Worm (Caenorhabditis elegans) whole organism, dauer: ENCODE measurements around the gene Y37D8A.26.

Experiments
- unc-62 ChIP-seq: sonication (generic microtip); optimal IDR thresholded peaks from 2 replicates; lab custom pipeline; 2017; ENCODE audit warnings: missing biosample characterization, missing genetic modification reagents, missing genetic modification characterization

The Y37D8A.26 gene

DNA sequence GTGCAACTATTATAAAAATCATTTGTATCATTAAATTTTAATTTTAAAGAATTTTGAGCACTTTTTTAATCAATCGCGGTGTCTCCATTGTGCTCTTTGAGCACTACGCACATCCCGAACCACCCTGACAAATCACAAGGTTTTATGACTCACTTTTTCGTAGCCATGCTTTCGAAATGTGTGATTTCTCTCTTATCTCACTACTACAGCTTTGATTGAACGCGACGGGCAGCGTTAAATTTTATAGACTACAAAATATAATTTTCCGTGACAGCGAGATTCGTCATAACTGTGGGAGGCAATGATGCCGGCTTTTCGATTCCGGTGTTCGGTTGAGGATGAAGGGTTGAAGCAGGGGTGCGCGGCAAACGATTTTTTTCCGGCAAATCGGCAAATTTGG, 6.8 kb downstream of the Y37D8A.26 start:
- no peak for TF ChIP-seq unc-62 (GFP tag; lab: Kevin White, UChicago)

DNA sequence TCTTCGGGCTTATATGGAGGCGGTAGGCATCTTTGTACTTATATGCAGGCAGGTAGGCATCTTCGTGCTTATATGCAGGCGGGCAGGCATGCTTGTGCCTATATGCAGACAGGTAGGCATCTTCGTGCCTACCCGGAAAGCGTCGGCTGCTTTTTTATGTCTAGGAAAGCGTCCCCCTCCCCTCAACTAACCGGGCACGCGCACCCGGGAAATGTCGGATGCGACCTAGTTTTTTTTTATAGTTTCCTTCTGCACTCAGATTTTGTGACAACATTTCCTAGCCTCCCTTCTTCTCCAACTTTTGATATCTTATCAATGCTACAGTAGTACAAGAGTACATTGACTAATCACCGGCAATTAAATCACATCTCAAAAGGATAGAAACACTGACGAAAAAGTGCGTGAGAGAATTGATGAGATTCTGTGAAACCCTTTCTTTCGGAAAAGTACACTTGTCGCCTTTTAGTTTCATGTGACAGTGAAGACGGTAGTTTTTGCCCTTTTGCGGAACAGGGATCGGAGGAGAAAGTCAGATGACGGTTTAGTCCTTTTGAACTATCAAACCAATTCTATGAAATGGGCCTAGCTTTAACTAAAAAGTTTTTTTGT, 7.4 kb downstream of the Y37D8A.26 start:
- TF ChIP-seq unc-62 (GFP tag; lab: Kevin White, UChicago): no peak

DNA sequence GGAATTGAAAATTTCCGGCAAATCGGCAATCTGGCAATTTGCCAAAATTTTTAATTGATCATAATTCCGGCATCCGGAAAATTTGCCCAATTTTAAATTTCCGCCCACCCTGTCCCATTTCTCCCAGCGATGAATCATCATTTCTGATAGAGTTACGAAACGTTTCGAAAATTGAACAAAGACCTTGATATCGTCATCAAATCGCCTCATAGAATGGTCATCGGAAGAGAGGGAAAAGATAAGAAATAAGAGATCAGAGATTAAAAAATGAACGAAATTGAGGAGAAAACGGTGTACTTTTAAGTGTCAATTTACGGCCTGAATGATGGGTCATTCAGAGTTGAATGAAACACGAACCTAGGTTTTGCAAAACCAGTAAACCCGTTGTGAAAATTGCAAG, 8.9 kb downstream of the Y37D8A.26 start:
- TF ChIP-seq unc-62 (GFP tag; lab: Kevin White, UChicago): no peak

DNA sequence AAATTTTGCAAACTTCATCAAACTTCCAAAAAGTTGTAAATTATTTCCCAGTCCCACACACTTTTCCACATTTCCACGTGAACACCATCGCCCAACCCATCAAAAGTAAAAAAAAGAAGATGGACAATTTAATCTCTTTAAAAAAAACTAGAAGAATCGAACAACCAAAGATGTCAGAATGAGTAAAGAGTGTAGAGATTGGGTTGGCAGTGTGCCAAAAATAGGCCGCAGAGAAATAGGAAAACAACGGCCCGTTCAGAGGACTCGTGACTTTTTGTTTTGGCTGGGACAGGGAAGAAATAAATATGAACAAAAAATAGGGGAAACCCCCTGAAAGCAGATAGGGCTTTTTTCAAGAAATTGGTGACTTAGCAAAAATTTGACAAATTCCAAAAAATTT, 13.7 kb downstream of the Y37D8A.26 start:
- no peak for TF ChIP-seq unc-62 (GFP tag; lab: Kevin White, UChicago)

DNA sequence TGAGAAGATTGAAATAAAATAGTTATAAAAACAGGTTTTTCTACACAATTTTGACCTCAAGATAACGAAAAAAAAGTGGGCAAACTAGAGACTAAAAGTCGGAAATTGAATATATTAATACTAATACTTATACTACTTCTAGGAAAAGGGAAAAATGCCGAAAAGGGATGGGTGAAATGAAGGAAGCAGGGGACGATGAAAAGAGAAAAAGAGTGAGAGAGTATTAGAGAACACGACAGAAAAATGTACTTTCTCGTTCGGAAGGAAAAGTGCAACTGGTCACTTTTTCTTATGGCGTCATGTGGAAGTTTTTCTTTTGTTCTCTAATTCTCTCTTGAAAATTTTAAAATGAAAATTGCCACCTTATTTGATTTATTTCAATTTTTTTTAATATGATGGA, 15.2 kb downstream of the Y37D8A.26 start:
- no peak for TF ChIP-seq unc-62 (GFP tag; lab: Kevin White, UChicago)

DNA sequence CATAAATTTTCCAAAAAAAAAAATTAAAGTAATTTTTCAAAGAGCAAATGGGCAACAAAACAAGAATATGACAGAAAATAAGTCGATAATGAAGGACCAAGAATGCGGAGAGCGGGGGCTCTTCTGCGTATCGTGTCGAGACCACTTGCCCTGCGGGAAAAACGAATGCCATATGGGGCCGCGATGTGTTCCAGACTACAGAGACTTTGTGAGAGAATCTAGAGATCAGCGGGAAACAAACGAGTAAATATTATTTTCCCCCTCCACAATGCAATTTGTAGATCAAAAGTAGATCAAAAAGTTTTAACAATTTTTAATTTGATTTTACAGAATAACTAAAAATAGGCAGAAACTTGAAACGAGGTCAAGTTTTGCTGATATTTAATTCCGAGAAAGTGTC, 16.3 kb downstream of the Y37D8A.26 start:
- TF ChIP-seq unc-62 (GFP tag; lab: Kevin White, UChicago): no peak

DNA sequence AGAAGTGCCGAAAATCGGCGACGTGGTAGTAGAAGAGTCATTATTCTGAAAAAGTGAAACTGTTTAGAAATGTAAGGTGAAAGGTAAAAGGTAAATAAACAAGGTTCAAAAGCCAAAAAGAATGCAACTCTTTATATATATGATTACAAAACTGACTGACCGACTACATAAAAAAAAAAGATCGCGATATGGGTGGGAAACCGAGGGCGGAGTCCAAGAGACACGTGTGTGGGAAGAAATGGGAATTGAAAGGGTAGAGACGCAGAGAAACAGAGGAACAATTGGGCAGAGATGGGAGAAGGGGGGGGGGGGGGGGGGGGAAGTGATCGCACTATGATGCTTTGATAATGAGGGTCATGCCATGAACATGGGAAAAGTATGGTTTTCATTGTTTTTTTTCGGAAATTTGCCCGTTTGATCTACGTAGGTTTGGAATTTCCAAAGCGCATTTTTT, 17.6 kb downstream of the Y37D8A.26 start, which contains the start of gene Y37D8A.4:
Gene Y37D8A.4, minus strand, starts transcription at position 51 of the 454 bp plus-strand sequence.
- no peak for TF ChIP-seq unc-62 (GFP tag; lab: Kevin White, UChicago)

DNA sequence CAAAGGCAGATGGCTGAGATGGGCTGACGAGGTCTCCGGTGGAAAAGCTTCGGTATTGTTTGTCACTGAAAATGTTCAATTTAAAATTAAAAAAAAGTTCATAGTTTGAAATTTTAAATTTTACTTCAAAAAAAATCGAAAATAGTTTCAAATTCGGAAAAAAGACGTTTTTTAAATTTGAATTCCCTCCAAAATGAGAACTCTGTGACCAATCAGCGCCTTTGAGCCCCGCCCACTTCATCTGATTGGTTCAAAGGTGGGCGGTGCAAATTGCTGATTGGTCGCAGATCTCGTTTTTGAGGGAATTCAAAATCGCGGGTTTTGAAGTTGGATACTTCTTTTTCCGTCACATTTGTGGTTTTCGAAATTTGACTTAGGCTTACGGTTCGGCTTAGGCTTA, 18.2 kb downstream of the Y37D8A.26 start:
- TF ChIP-seq unc-62 (GFP tag; lab: Kevin White, UChicago): no peak

DNA sequence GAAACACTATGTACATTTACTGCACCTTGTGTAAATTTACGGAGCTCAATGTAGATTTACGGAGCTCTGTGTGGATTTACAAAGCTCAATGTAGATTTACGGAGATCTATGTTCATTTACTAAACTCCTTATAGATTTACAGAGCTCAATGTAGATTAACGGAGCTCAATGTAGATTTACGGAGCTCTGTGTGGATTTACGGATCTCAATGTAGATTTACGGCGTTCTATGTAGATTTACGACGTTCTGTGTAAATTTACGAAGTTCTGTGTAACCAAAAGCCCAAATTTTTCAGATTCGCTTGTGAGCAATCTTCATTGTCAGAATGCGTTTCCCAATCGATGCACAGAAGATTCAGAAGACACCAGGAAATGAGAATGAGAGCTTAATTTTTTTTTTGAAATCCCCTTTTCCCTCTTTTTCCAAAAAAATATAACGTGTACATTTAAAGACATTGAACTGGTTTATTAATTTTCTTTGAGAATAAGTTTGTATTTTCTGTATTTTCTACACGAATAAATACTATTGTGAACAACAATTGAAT, 19.7 kb downstream of the Y37D8A.26 start:
- TF ChIP-seq unc-62 (GFP tag; lab: Kevin White, UChicago): no peak

DNA sequence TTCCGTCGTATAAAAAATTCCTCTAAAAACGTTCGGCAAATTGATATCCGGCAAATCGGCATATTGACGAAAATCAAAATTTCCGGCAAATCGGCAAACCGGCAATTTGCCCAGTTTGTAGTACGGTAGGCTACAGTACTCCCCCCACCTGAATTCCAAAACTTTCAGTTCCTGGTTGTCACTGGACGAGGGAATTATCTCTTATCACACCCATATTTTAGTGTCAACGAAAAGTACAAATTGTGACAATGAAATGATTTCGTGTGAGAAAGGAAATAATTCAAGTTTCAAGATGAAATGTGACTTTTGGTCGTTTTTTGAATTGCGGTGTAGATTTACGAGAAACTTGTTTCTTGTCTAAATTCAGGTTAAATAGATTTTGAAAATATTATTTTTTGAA, 23.4 kb downstream of the Y37D8A.26 start:
- TF ChIP-seq unc-62 (GFP tag; lab: Kevin White, UChicago): no peak

DNA sequence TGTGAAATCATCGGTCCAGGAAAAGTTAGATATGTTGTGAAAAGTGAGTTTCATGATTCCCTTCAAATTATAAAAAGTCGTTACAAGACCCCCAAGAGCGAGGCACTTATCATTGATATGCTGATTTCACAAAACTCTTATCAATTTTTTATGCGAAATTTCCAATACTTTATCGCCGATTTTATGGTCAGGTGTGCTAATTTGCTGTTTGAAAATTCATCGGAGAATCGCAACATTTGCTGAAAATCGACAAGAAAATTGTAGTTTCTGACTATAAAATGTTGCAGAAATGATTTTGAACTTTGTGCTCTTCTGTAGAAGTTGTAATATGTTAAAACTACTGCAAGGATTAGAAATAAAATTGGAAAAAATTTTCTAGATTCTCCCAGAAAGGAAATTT, 24.8 kb downstream of the Y37D8A.26 start:
- TF ChIP-seq unc-62 (GFP tag; lab: Kevin White, UChicago): no peak

DNA sequence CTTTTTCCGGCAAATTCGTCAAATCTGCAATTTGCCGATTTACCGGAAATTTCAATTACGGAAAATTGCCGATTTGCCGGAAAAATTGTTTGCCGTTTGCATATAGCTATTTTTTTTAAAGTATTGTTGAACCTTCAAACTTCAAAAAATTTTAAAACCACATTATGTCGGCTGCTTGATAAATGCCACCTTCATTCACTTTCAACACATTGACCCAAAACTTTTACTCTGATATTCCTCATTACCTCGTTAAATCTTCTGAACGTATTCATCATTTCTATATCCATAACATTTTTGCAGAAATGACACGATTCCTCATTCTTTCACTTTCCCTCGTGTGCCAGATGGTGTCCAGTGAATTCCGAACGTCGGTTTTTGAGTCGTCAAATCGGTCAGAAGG, 27.5 kb downstream of the Y37D8A.26 start, which contains the start of gene Y37D8A.3:
Gene Y37D8A.3, plus strand, starts transcription at position 301 of the 400 bp plus-strand sequence.
- TF ChIP-seq unc-62 (GFP tag; lab: Kevin White, UChicago): no peak

DNA sequence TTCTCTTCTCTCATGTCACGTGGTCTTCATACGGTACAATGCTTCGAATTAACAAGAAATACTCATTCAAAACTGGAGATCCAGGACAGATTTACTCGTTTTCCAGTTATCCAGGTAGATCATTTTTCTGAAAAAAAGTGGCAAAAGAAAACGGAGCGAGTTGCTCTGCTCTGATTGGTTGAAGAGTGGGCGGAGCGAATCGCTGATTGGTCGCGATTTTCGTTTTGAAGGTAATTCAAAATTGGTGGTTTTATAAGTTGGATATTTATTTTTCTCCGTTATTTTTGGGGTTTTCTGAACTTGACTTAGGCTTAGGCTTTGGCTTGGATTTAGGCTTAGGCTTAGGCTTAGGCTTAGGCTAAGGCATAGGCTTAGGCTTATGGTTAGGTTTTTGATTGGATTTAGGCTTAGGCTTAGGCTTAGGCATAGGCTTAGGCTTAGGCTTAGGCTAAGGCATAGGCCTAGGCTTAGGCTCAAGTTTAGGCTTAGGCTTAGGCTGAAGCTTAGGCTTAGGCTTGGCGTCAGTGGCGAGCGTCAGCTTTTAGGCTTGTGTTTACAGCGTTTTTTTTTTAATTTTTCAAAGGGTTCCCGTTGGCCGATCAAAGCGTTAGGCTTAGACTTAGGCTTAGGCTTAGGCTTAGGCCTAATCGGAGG, 33.8 kb downstream of the Y37D8A.26 start:
- no peak for TF ChIP-seq unc-62 (GFP tag; lab: Kevin White, UChicago)

DNA sequence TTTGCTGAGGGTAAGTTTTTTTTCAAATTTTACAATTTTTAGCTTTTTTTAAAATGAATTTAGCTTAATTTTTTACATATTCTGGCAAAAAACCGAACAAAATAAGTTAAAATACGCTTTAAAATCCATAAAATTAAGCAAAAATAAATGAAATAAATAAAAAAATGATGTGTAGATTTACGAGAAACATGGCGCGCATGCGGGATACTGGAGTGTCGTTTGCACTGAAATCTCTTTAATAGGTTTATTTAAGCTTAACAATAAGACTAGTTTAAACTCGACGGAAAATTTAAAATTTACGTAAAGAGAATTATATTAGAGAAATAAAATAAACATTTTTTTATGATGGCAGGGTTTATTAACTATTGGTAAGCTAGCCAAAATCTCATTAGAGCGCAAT, 35.2 kb downstream of the Y37D8A.26 start:
- no peak for TF ChIP-seq unc-62 (GFP tag; lab: Kevin White, UChicago)

DNA sequence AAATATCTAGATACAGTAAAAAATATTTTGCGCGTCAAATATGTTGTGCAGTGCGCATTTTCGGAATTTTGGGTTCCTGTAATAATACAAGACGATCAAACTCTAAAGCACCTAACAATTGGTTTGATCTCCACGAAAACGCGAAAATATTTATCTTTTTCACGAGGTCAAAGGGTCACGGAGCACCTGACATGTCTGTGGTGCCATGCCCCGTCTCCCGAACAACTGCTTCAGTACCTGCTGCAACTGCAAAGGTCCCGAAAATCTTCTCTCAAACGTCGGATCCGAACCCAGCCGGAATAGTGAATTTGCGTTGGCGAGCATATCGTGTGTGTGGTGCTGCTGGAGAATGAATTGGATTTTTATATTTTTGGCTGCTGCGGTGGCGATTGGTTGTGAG, 36.6 kb downstream of the Y37D8A.26 start, which contains the start of the genes Y37D8A.2 and Y37D8A.25:
Gene Y37D8A.2, plus strand, starts transcription at position 285 of the 400 bp plus-strand sequence.
Gene Y37D8A.25, minus strand, starts transcription at position 345 of the 400 bp plus-strand sequence.
- TF ChIP-seq unc-62 (GFP tag; lab: Kevin White, UChicago): no peak

DNA sequence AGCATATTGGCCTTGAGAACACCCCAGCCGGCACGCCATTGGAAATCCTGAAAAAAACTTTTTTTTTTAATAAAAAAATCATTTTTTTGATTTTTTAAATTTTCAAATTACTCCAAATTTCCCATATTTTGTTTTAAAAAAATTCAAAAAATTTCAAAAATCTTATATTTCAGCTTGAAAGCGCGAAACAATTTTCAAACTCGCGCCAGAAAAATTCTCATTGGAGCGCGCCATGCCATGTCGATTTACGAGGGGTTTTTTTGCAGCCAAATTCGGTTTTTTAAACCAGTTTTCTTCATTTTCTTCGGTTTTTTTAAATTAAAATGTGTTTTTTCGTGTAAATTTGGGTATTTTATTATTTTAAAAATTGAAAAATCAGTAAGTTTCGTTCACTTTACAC, 37.4 kb downstream of the Y37D8A.26 start:
- TF ChIP-seq unc-62 (GFP tag; lab: Kevin White, UChicago): no peak
